Fruit fly (Drosophila melanogaster) whole organism, embryonic: ENCODE results near the gene CG13720.

Source experiments
- Aef1 ChIP-seq: fragments of 200-800 bp; sonication (Bioruptor generic); IDR thresholded peaks from 3 replicates; pipeline ENCODE4 v1.3.6; 2022; ENCODE audit warnings: missing biosample characterization, missing genetic modification characterization
- Atf3 ChIP-seq: fragments of 200-800 bp; sonication (Bioruptor generic); optimal IDR thresholded peaks from 3 replicates; lab custom pipeline; 2016; ENCODE audit warnings: missing biosample characterization, missing genetic modification characterization
- BtbVII ChIP-seq: fragments of 200-800 bp; sonication (Bioruptor generic); optimal IDR thresholded peaks from 3 replicates; lab custom pipeline; 2017; ENCODE audit warnings: missing biosample characterization, mild to moderate bottlenecking, missing genetic modification characterization
- CG10979 ChIP-seq: fragments of 200-800 bp; sonication (Bioruptor generic); optimal IDR thresholded peaks from 2 replicates; lab custom pipeline; 2018; ENCODE audit warnings: missing biosample characterization, mild to moderate bottlenecking, missing genetic modification characterization, moderate library complexity
- CG11696 ChIP-seq: fragments of 200-800 bp; sonication (Bioruptor generic); IDR thresholded peaks from 2 replicates; pipeline ENCODE4 v1.3.6; 2022; ENCODE audit warnings: missing biosample characterization, missing genetic modification characterization
- CG11723 ChIP-seq: fragments of 200-800 bp; sonication (Bioruptor generic); optimal IDR thresholded peaks from 2 replicates; lab custom pipeline; 2017; ENCODE audit warnings: missing biosample characterization, mild to moderate bottlenecking, missing genetic modification characterization
- CG13287 ChIP-seq: fragments of 200-800 bp; sonication (Bioruptor generic); IDR thresholded peaks from 2 replicates; pipeline ENCODE4 v1.3.6; 2022; ENCODE audit warnings: missing biosample characterization, missing genetic modification characterization; ENCODE audit not compliant: partially characterized antibody
- CG15269 ChIP-seq: fragments of 200-800 bp; sonication (Bioruptor generic); optimal IDR thresholded peaks from 2 replicates; lab custom pipeline; 2018; ENCODE audit warnings: missing biosample characterization, mild to moderate bottlenecking, missing genetic modification characterization, moderate library complexity
- CG15696 ChIP-seq: fragments of 200-800 bp; sonication (Bioruptor generic); optimal IDR thresholded peaks from 2 replicates; lab custom pipeline; 2019; ENCODE audit warnings: missing biosample characterization, mild to moderate bottlenecking, missing genetic modification characterization, moderate library complexity
- CG31224 ChIP-seq: fragments of 200-800 bp; sonication (Bioruptor generic); IDR thresholded peaks from 2 replicates; pipeline ENCODE4 v1.3.6; 2022; ENCODE audit warnings: missing biosample characterization, missing genetic modification characterization
- CG3163 ChIP-seq: fragments of 200-800 bp; sonication (Bioruptor generic); optimal IDR thresholded peaks from 3 replicates; lab custom pipeline; 2016; ENCODE audit warnings: missing biosample characterization, missing genetic modification characterization
- CG4328 ChIP-seq: fragments of 200-800 bp; sonication (Bioruptor generic); optimal IDR thresholded peaks from 3 replicates; lab custom pipeline; 2017; ENCODE audit warnings: missing biosample characterization, missing genetic modification reagents, missing genetic modification characterization
- CG6683 ChIP-seq: fragments of 200-800 bp; sonication (Bioruptor generic); optimal IDR thresholded peaks from 2 replicates; lab custom pipeline; 2017; ENCODE audit warnings: missing biosample characterization, mild to moderate bottlenecking, missing genetic modification characterization, missing genetic modification reagents
- CG8281 ChIP-seq: fragments of 200-800 bp; sonication (Bioruptor generic); optimal IDR thresholded peaks from 2 replicates; lab custom pipeline; 2018; ENCODE audit warnings: missing biosample characterization, mild to moderate bottlenecking, missing genetic modification characterization, moderate library complexity
- Camta ChIP-seq: fragments of 200-800 bp; sonication (Bioruptor generic); optimal IDR thresholded peaks from 2 replicates; lab custom pipeline; 2016; ENCODE audit warnings: missing biosample characterization, missing genetic modification characterization
- Chrac-16 ChIP-seq: fragments of 200-800 bp; sonication (Bioruptor generic); optimal IDR thresholded peaks from 3 replicates; lab custom pipeline; 2016; ENCODE audit warnings: missing biosample characterization, missing genetic modification characterization
- D ChIP-seq, 2 experiments: fragments of 200-800 bp in 1 of 2; fragments of >200 bp in 1 of 2; sonication (Bioruptor generic) in 1 of 2; optimal IDR thresholded peaks; 2 replicates in 1 of 2; 3 replicates in 1 of 2; lab custom pipeline; 2017; ENCODE audit warnings: mild to moderate bottlenecking in 1 of 2, missing biosample characterization in 1 of 2, missing genetic modification characterization in 1 of 2, missing genetic modification reagents in 1 of 2
- D19A ChIP-seq: fragments of 200-800 bp; optimal IDR thresholded peaks from 3 replicates; lab custom pipeline; 2019; ENCODE audit warnings: missing biosample characterization, mild to moderate bottlenecking, missing genetic modification characterization, moderate library complexity
- Deaf1 ChIP-seq: fragments of 200-800 bp; optimal IDR thresholded peaks from 3 replicates; lab custom pipeline; 2019; ENCODE audit warnings: missing biosample characterization, mild to moderate bottlenecking, missing genetic modification characterization, moderate library complexity
- E2f1 ChIP-seq: fragments of 200-800 bp; sonication (Bioruptor generic); IDR thresholded peaks from 2 replicates; pipeline ENCODE4 v1.3.6; 2022; ENCODE audit warnings: missing biosample characterization, missing genetic modification characterization
- Eip74EF ChIP-seq, 2 experiments: fragments of 200-800 bp in 1 of 2; fragments of >200 bp in 1 of 2; sonication (Bioruptor generic) in 1 of 2; optimal IDR thresholded peaks; 2 replicates each; lab custom pipeline; 2017 to 2019; ENCODE audit warnings: missing biosample characterization in 2 of 2, missing genetic modification characterization in 2 of 2, mild to moderate bottlenecking in 1 of 2, moderate library complexity in 1 of 2
- HLHmδ ChIP-seq: fragments of 200-800 bp; sonication (Bioruptor generic); optimal IDR thresholded peaks from 2 replicates; lab custom pipeline; 2018; ENCODE audit warnings: missing biosample characterization, mild to moderate bottlenecking, missing genetic modification characterization, moderate library complexity
- Hmx ChIP-seq: fragments of 200-800 bp; sonication (Bioruptor generic); optimal IDR thresholded peaks from 2 replicates; lab custom pipeline; 2016; ENCODE audit warnings: missing biosample characterization, missing genetic modification characterization
- Kr ChIP-seq: fragments of 200-800 bp; sonication (Bioruptor generic); optimal IDR thresholded peaks from 2 replicates; lab custom pipeline; 2017; ENCODE audit warnings: missing biosample characterization, mild to moderate bottlenecking, missing genetic modification characterization
- Mrtf ChIP-seq: fragments of 200-800 bp; sonication (Bioruptor generic); IDR thresholded peaks from 3 replicates; pipeline ENCODE4 v1.3.6; 2022; ENCODE audit warnings: missing biosample characterization, missing genetic modification characterization
- Oli ChIP-seq: fragments of 200-800 bp; sonication (Bioruptor generic); optimal IDR thresholded peaks from 2 replicates; lab custom pipeline; 2018; ENCODE audit warnings: missing biosample characterization, mild to moderate bottlenecking, missing genetic modification characterization, moderate library complexity
- Pdp1 ChIP-seq, 2 experiments: fragments of 200-800 bp; sonication (Bioruptor generic); optimal IDR thresholded peaks; 3 replicates each; lab custom pipeline; 2016; ENCODE audit warnings: missing biosample characterization in 2 of 2, missing genetic modification characterization in 2 of 2, mild to moderate bottlenecking in 1 of 2, moderate library complexity in 1 of 2
- Poxn ChIP-seq: fragments of 200-800 bp; sonication (Bioruptor generic); IDR thresholded peaks from 2 replicates; pipeline ENCODE4 v1.3.6; 2022; ENCODE audit warnings: missing biosample characterization, missing genetic modification characterization
- Spps ChIP-seq: fragments of 200-800 bp; sonication (Bioruptor generic); optimal IDR thresholded peaks from 2 replicates; lab custom pipeline; 2018; ENCODE audit warnings: missing biosample characterization, mild to moderate bottlenecking, missing genetic modification characterization
- Sry-β ChIP-seq: fragments of 200-800 bp; sonication (Bioruptor generic); optimal IDR thresholded peaks from 2 replicates; lab custom pipeline; 2018; ENCODE audit warnings: missing biosample characterization, mild to moderate bottlenecking, missing genetic modification characterization, moderate library complexity
- Sry-δ ChIP-seq: fragments of 200-800 bp; sonication (Bioruptor generic); optimal IDR thresholded peaks from 2 replicates; lab custom pipeline; 2016; ENCODE audit warnings: missing biosample characterization, missing genetic modification characterization
- Xrp1 ChIP-seq: fragments of 200-800 bp; sonication (Bioruptor generic); IDR thresholded peaks from 2 replicates; pipeline ENCODE4 v1.3.6; 2022; ENCODE audit warnings: missing biosample characterization, missing genetic modification characterization
- chinmo ChIP-seq: fragments of 200-800 bp; sonication (Bioruptor generic); IDR thresholded peaks from 4 replicates; pipeline ENCODE4 v1.3.6; 2022; ENCODE audit warnings: missing biosample characterization, missing genetic modification characterization; ENCODE audit not compliant: partially characterized antibody
- dati ChIP-seq: fragments of 200-800 bp; sonication (Bioruptor generic); IDR thresholded peaks from 2 replicates; pipeline ENCODE4 v1.3.6; 2022; ENCODE audit warnings: missing biosample characterization, missing genetic modification characterization
- dimm ChIP-seq: fragments of 200-800 bp; sonication (Bioruptor generic); IDR thresholded peaks from 2 replicates; pipeline ENCODE4 v1.3.6; 2022; ENCODE audit warnings: missing biosample characterization, missing genetic modification characterization
- fd3F ChIP-seq: fragments of 200-800 bp; sonication (Bioruptor generic); optimal IDR thresholded peaks from 2 replicates; lab custom pipeline; 2018; ENCODE audit warnings: missing biosample characterization, mild to moderate bottlenecking, missing genetic modification characterization, moderate library complexity
- inv ChIP-seq: fragments of 200-800 bp; sonication (Bioruptor generic); IDR thresholded peaks from 2 replicates; pipeline ENCODE4 v1.3.6; 2022; ENCODE audit warnings: missing biosample characterization, missing genetic modification characterization; ENCODE audit not compliant: partially characterized antibody
- jigr1 ChIP-seq: fragments of 200-800 bp; sonication (Bioruptor generic); IDR thresholded peaks from 3 replicates; pipeline ENCODE4 v1.3.6; 2022; ENCODE audit warnings: missing biosample characterization, missing genetic modification characterization
- nmo ChIP-seq: fragments of 200-800 bp; sonication (Bioruptor generic); optimal IDR thresholded peaks from 2 replicates; lab custom pipeline; 2018; ENCODE audit warnings: missing biosample characterization, mild to moderate bottlenecking, missing genetic modification characterization, moderate library complexity
- pb ChIP-seq: fragments of 200-800 bp; sonication (Bioruptor generic); optimal IDR thresholded peaks from 3 replicates; lab custom pipeline; 2016; ENCODE audit warnings: missing biosample characterization, missing genetic modification characterization
- pum ChIP-seq: fragments of 200-800 bp; sonication (Bioruptor generic); optimal IDR thresholded peaks from 2 replicates; lab custom pipeline; 2016; ENCODE audit warnings: missing biosample characterization, missing genetic modification characterization
- repo ChIP-seq: fragments of 200-800 bp; sonication (Bioruptor generic); optimal IDR thresholded peaks from 2 replicates; lab custom pipeline; 2016; ENCODE audit warnings: missing biosample characterization, missing genetic modification characterization
- schlank ChIP-seq: fragments of 200-800 bp; sonication (Bioruptor generic); optimal IDR thresholded peaks from 2 replicates; lab custom pipeline; 2018; ENCODE audit warnings: missing biosample characterization, mild to moderate bottlenecking, missing genetic modification characterization
- slbo ChIP-seq: fragments of 200-800 bp; sonication (Bioruptor generic); IDR thresholded peaks from 2 replicates; pipeline ENCODE4 v1.3.6; 2022; ENCODE audit warnings: missing biosample characterization, missing genetic modification characterization
- sqz ChIP-seq: fragments of 200-800 bp; sonication (Bioruptor generic); optimal IDR thresholded peaks from 3 replicates; lab custom pipeline; 2018; ENCODE audit warnings: missing biosample characterization, mild to moderate bottlenecking, missing genetic modification characterization
- tgo ChIP-seq: fragments of 200-800 bp; sonication (Bioruptor generic); IDR thresholded peaks from 3 replicates; pipeline ENCODE4 v1.3.6; 2022; ENCODE audit warnings: missing biosample characterization, missing genetic modification characterization
- toy ChIP-seq: fragments of 200-800 bp; sonication (Bioruptor generic); IDR thresholded peaks from 2 replicates; pipeline ENCODE4 v1.3.6; 2022; ENCODE audit warnings: missing biosample characterization, missing genetic modification characterization
- twi ChIP-seq: fragments of 200-800 bp; optimal IDR thresholded peaks from 2 replicates; lab custom pipeline; 2019; ENCODE audit warnings: missing biosample characterization, mild to moderate bottlenecking, missing genetic modification characterization, moderate library complexity
- wor ChIP-seq: fragments of 200-800 bp; sonication (Bioruptor generic); IDR thresholded peaks from 2 replicates; pipeline ENCODE4 v1.3.6; 2022; ENCODE audit warnings: missing biosample characterization, missing genetic modification characterization
- yki ChIP-seq: fragments of >200 bp; optimal IDR thresholded peaks from 3 replicates; lab custom pipeline; 2018
- zen2 ChIP-seq: fragments of 200-800 bp; sonication (Bioruptor generic); IDR thresholded peaks from 3 replicates; pipeline ENCODE4 v1.3.6; 2022; ENCODE audit warnings: missing biosample characterization, missing genetic modification characterization; ENCODE audit not compliant: partially characterized antibody

CG13720 gene

dm6 chr3L:4480764-4481163 is 19.5 kb downstream of the CG13720 start (continued):
- TF ChIP-seq E2f1 (no peak), dati (GFP tag; lab: Robert Waterston, UW) (no peak), tgo (GFP tag; lab: Robert Waterston, UW) (no peak), dimm (0 out of 2 replicates have a peak, but pooled peaks have one; percentile 8), Deaf1 (tag; lab: Kevin White, UChicago) (no peak), Atf3 (GFP tag; lab: Kevin White, UChicago) (no peak), CG6683 (no peak), zen2 (GFP tag; lab: Robert Waterston, UW) (no peak), Poxn (GFP tag; lab: Robert Waterston, UW) (no peak), sqz (GFP tag; lab: Kevin White, UChicago) (no peak), fd3F (GFP tag; lab: Kevin White, UChicago) (no peak), D19A (tag; lab: Kevin White, UChicago) (no peak), wor (GFP tag; lab: Robert Waterston, UW) (no peak), Kr (no peak), CG8281 (tag; lab: Kevin White, UChicago) (no peak), nmo (GFP tag; lab: Kevin White, UChicago) (no peak), Aef1 (GFP tag; lab: Robert Waterston, UW) (0 out of 3 replicates have a peak, but pooled peaks have one; percentile 10), D (optimal IDR thresholded peaks at IDR 0.05; lab: Kevin White, UChicago) (no peak), D (GFP tag; optimal IDR thresholded peaks at IDR 0.05; lab: Kevin White, UChicago) (no peak), Spps (no peak), pum (no peak), Camta (GFP tag; lab: Kevin White, UChicago) (no peak), CG3163 (no peak), Eip74EF (GFP tag; optimal IDR thresholded peaks at IDR 0.05; lab: Kevin White, UChicago) (no peak), Hmx (GFP tag; lab: Kevin White, UChicago) (no peak), twi (tag; lab: Kevin White, UChicago) (no peak), CG11723 (GFP tag; lab: Kevin White, UChicago) (no peak), CG4328 (GFP tag; lab: Kevin White, UChicago) (no peak), inv (GFP tag; lab: Robert Waterston, UW) (no peak), HLHmδ (GFP tag; lab: Kevin White, UChicago) (no peak), Pdp1 (GFP tag; optimal IDR thresholded peaks at IDR 0.05; lab: Kevin White, UChicago) (no peak), CG10979 (tag; lab: Kevin White, UChicago) (no peak), CG31224 (no peak), pb (GFP tag; lab: Kevin White, UChicago) (no peak), Chrac-16 (GFP tag; lab: Kevin White, UChicago) (no peak), Xrp1 (GFP tag; lab: Robert Waterston, UW) (no peak), Sry-β (no peak), chinmo (GFP tag; lab: Robert Waterston, UW) (no peak), CG15269 (tag; lab: Kevin White, UChicago) (no peak), Mrtf (GFP tag; lab: Robert Waterston, UW) (no peak), repo (no peak), CG11696 (GFP tag; lab: Robert Waterston, UW) (no peak), jigr1 (GFP tag; lab: Robert Waterston, UW) (0 out of 3 replicates have a peak, but pooled peaks have one; percentile 7), slbo (GFP tag; lab: Robert Waterston, UW) (peak; percentile 46), Oli (tag; lab: Kevin White, UChicago) (no peak), CG13287 (GFP tag; lab: Robert Waterston, UW) (no peak), Sry-δ (GFP tag; lab: Kevin White, UChicago) (no peak), BtbVII (GFP tag; lab: Kevin White, UChicago) (no peak), schlank (no peak), CG15696 (tag; lab: Kevin White, UChicago) (no peak), toy (no peak), yki (lab: Kevin White, UChicago) (no peak)
